Worm (Caenorhabditis elegans): ENCODE measurements around the gene F53A9.7.

The F53A9.7 gene

ce11 chrX:8716822-8717221 is at the start of gene F53A9.7:
F53A9.7 (minus strand) TSS chrX:8716922.
- TF ChIP-seq K12H6.12 (tag; optimal IDR thresholded peaks at IDR 0.05) = no peak
- no peak for TF ChIP-seq unc-130 (GFP tag; optimal IDR thresholded peaks at IDR 0.05)
- no peak for TF ChIP-seq F23B12.7 (tag; optimal IDR thresholded peaks at IDR 0.05; ENCODE audit: insufficient read depth)
- no peak for TF ChIP-seq nfyb-1 (GFP tag; IDR thresholded peaks at IDR 0.05)
- TF ChIP-seq snpc-3.4 (tag; optimal IDR thresholded peaks at IDR 0.05) = no peak
- TF ChIP-seq nhr-120 (GFP tag; IDR thresholded peaks at IDR 0.05) = no peak
- TF ChIP-seq madf-3 (GFP tag; IDR thresholded peaks at IDR 0.05) = no peak

- TF ChIP-seq atf-7 (tag; optimal IDR thresholded peaks at IDR 0.05) = no peak
- TF ChIP-seq F37B4.10 (GFP tag; IDR thresholded peaks at IDR 0.05) = no peak
- TF ChIP-seq B0019.2 (GFP tag; conservative IDR thresholded peaks at IDR 0.05) = no peak
- no peak for TF ChIP-seq madf-6 (GFP tag; IDR thresholded peaks at IDR 0.05)
- no peak for TF ChIP-seq hmg-20 (GFP tag; IDR thresholded peaks at IDR 0.05)
- TF ChIP-seq repo-1 (tag; optimal IDR thresholded peaks at IDR 0.05) = no peak
- no peak for TF ChIP-seq F39B2.1 (GFP tag; IDR thresholded peaks at IDR 0.05)
- no peak for TF ChIP-seq T26A5.8 (tag; optimal IDR thresholded peaks at IDR 0.05)
- no peak for TF ChIP-seq D2030.7 (GFP tag; IDR thresholded peaks at IDR 0.05)
- TF ChIP-seq tbp1 (GFP tag; optimal IDR thresholded peaks at IDR 0.05) = no peak
- TF ChIP-seq him-1 (tag; optimal IDR thresholded peaks at IDR 0.05) = no peak
Measured at ce11 chrX:8764044-8764443, 47.3 kb upstream of the F53A9.7 start.

ce11 chrX:8763607-8764006 is 46.9 kb upstream of the F53A9.7 start, which contains the start of gene zig-12:
zig-12 (plus strand) TSS chrX:8763907.
- TF ChIP-seq die-1 (tag; optimal IDR thresholded peaks at IDR 0.05) (no peak), ztf-25 (GFP tag; IDR thresholded peaks at IDR 0.05) (no peak), Y95B8A.8 (GFP tag; IDR thresholded peaks at IDR 0.05) (no peak), snpc-1.1 (tag; optimal IDR thresholded peaks at IDR 0.05; ENCODE audit: insufficient read depth) (no peak), C06A6.2 (GFP tag; conservative IDR thresholded peaks at IDR 0.05) (no peak), nhr-27 (tag; optimal IDR thresholded peaks at IDR 0.05) (no peak), him-1 (tag; optimal IDR thresholded peaks at IDR 0.05) (no peak), C17E4.6 (GFP tag; IDR thresholded peaks at IDR 0.05) (no peak), ceh-79 (tag; optimal IDR thresholded peaks at IDR 0.05) (no peak), nfya-1 (tag; optimal IDR thresholded peaks at IDR 0.05; ENCODE audit: borderline replicate concordance, insufficient read depth) (no peak), ets-4 (GFP tag; optimal IDR thresholded peaks at IDR 0.05) (no peak), lag-1 (GFP tag; IDR thresholded peaks at IDR 0.05) (no peak), mes-4 (tag; optimal IDR thresholded peaks at IDR 0.05) (no peak), nfyb-1 (GFP tag; IDR thresholded peaks at IDR 0.05) (no peak), Y53F4B.3 (GFP tag; IDR thresholded peaks at IDR 0.05) (no peak), unc-62 (GFP tag; optimal IDR thresholded peaks at IDR 0.05) (no peak), snpc-3.4 (tag; optimal IDR thresholded peaks at IDR 0.05) (no peak), B0336.3 (GFP tag; IDR thresholded peaks at IDR 0.05) (no peak), K12H6.12 (tag; optimal IDR thresholded peaks at IDR 0.05) (no peak)

- no peak for TF ChIP-seq lsy-27 (tag; optimal IDR thresholded peaks at IDR 0.05; ENCODE audit: borderline replicate concordance, insufficient read depth)
- no peak for TF ChIP-seq K11D2.4 (GFP tag; IDR thresholded peaks at IDR 0.05)
- no peak for TF ChIP-seq chd-7 (tag; optimal IDR thresholded peaks at IDR 0.05)
- no peak for TF ChIP-seq B0035.1 (tag; optimal IDR thresholded peaks at IDR 0.05)
Measured at ce11 chrX:8762927-8763326, 46.2 kb upstream of the F53A9.7 start.

Measured in whole organism, young adult.